Worm (Caenorhabditis elegans): ENCODE results near the gene Y39G8B.7.

Gene Y39G8B.7

ce11 chrII:14036724-14037483 is 42.1 kb upstream of the Y39G8B.7 start (continued):
- TF ChIP-seq nhr-12 (tag; optimal IDR thresholded peaks at IDR 0.05) (no peak), unc-130 (tag; optimal IDR thresholded peaks at IDR 0.05) (no peak), ceh-88 (GFP tag; IDR thresholded peaks at IDR 0.05) (no peak), mef-2 (tag; optimal IDR thresholded peaks at IDR 0.05) (no peak), swsn-7 (tag; optimal IDR thresholded peaks at IDR 0.05) (peak; percentile 40), unc-62 (GFP tag; optimal IDR thresholded peaks at IDR 0.05) (no peak), nhr-28 (tag; optimal IDR thresholded peaks at IDR 0.05) (no peak), lin-39 (tag; optimal IDR thresholded peaks at IDR 0.05) (no peak), ztf-4 (tag; optimal IDR thresholded peaks at IDR 0.05) (no peak), hpl-2 (GFP tag; optimal IDR thresholded peaks at IDR 0.05) (no peak), nhr-90 (tag; optimal IDR thresholded peaks at IDR 0.05; ENCODE audit: poor library complexity) (no peak), dpl-1 (GFP tag; optimal IDR thresholded peaks at IDR 0.05) (peak in 1 of 3 experiments; percentile 16), ceh-8 (GFP tag; optimal IDR thresholded peaks at IDR 0.05) (no peak), nhr-71 (tag; optimal IDR thresholded peaks at IDR 0.05) (peak; percentile 67), C16A3.4 (tag; optimal IDR thresholded peaks at IDR 0.05) (no peak), aha-1 (tag; optimal IDR thresholded peaks at IDR 0.05) (no peak), fkh-4 (tag; optimal IDR thresholded peaks at IDR 0.05; ENCODE audit: borderline replicate concordance) (no peak), jun-1 (tag; optimal IDR thresholded peaks at IDR 0.05) (no peak), ztf-11 (tag; optimal IDR thresholded peaks at IDR 0.05) (no peak), ama-1 (optimal IDR thresholded peaks at IDR 0.05) (no peak), nhr-84 (tag; optimal IDR thresholded peaks at IDR 0.05) (no peak), elt-3 (tag; optimal IDR thresholded peaks at IDR 0.05) (no peak), C34B4.2 (tag; optimal IDR thresholded peaks at IDR 0.05) (no peak), nhr-20 (tag; optimal IDR thresholded peaks at IDR 0.05) (peak; percentile 32), zip-4 (GFP tag; optimal IDR thresholded peaks at IDR 0.05) (peak; percentile 20), mab-9 (GFP tag; IDR thresholded peaks at IDR 0.05) (no peak), nhr-19 (GFP tag; conservative IDR thresholded peaks at IDR 0.05) (0 out of 2 replicates have a peak, but pooled peaks have one; percentile 8), unc-86 (tag; optimal IDR thresholded peaks at IDR 0.05) (peak; percentile 83), lir-3 (tag; optimal IDR thresholded peaks at IDR 0.05; ENCODE audit: poor library complexity) (no peak), unc-98 (GFP tag; IDR thresholded peaks at IDR 0.05) (no peak), irx-1 (tag; optimal IDR thresholded peaks at IDR 0.05) (peak; percentile 27), ces-1 (GFP tag; optimal IDR thresholded peaks at IDR 0.05) (no peak), hlh-4 (tag; optimal IDR thresholded peaks at IDR 0.05) (no peak), ets-5 (GFP tag; IDR thresholded peaks at IDR 0.05) (no peak), tlp-1 (tag; optimal IDR thresholded peaks at IDR 0.05) (no peak), nhr-11 (tag; optimal IDR thresholded peaks at IDR 0.05) (no peak), snpc-4 (tag; optimal IDR thresholded peaks at IDR 0.05) (no peak), unc-30 (tag; optimal IDR thresholded peaks at IDR 0.05) (no peak), xbp-1 (tag; optimal IDR thresholded peaks at IDR 0.05) (no peak), egl-13 (tag; optimal IDR thresholded peaks at IDR 0.05) (peak; percentile 64), ceh-82 (tag; optimal IDR thresholded peaks at IDR 0.05) (peak in 1 of 3 experiments; percentile 51), mep-1 (tag; optimal IDR thresholded peaks at IDR 0.05) (peak; percentile 23), ceh-90 (tag; optimal IDR thresholded peaks at IDR 0.05) (no peak), fos-1 (tag; optimal IDR thresholded peaks at IDR 0.05) (no peak), lin-14 (GFP tag; optimal IDR thresholded peaks at IDR 0.05) (peak; percentile 92), sptf-1 (tag; optimal IDR thresholded peaks at IDR 0.05) (no peak), skn-1 (tag; optimal IDR thresholded peaks at IDR 0.05) (no peak), efl-1 (optimal IDR thresholded peaks at IDR 0.05) (no peak), efl-1 (GFP tag; optimal IDR thresholded peaks at IDR 0.05 in 1 of 2) (peak in 1 of 2 experiments; percentile 6), F16B12.6 (tag; optimal IDR thresholded peaks at IDR 0.05) (no peak), tbx-2 (tag; optimal IDR thresholded peaks at IDR 0.05) (peak; percentile 70), mdl-1 (tag; optimal IDR thresholded peaks at IDR 0.05) (no peak), pqm-1 (tag; optimal IDR thresholded peaks at IDR 0.05) (no peak), zag-1 (tag; optimal IDR thresholded peaks at IDR 0.05) (no peak)

Data from whole organism, L1 larva.